Fruit fly (Drosophila melanogaster) whole organism, embryonic: ENCODE results near the gene CG16904.

ENCODE experiments used
- Antp ChIP-seq: fragments of 200-800 bp; sonication (Bioruptor generic); optimal IDR thresholded peaks from 3 replicates; lab custom pipeline; 2016; ENCODE audit warnings: missing biosample characterization, missing genetic modification characterization
- B-H1 ChIP-seq: fragments of 200-800 bp; sonication (Bioruptor generic); IDR thresholded peaks from 3 replicates; pipeline ENCODE4 v1.3.6; 2022; ENCODE audit warnings: missing biosample characterization, missing genetic modification characterization
- CG12659 ChIP-seq: fragments of 200-800 bp; sonication (Bioruptor generic); optimal IDR thresholded peaks from 3 replicates; lab custom pipeline; 2017; ENCODE audit warnings: mild to moderate bottlenecking, missing biosample characterization, missing genetic modification reagents, missing genetic modification characterization
- CG16813 ChIP-seq: fragments of 200-800 bp; sonication (Bioruptor generic); IDR thresholded peaks from 3 replicates; pipeline ENCODE4 v1.3.6; 2022; ENCODE audit warnings: missing biosample characterization, missing genetic modification characterization; ENCODE audit not compliant: partially characterized antibody
- CG17328 ChIP-seq: fragments of 200-800 bp; sonication (Bioruptor generic); IDR thresholded peaks from 2 replicates; pipeline ENCODE4 v1.3.6; 2022; ENCODE audit warnings: missing biosample characterization, missing genetic modification characterization
- CG2712 ChIP-seq: fragments of 200-800 bp; optimal IDR thresholded peaks from 3 replicates; lab custom pipeline; 2019; ENCODE audit warnings: missing biosample characterization, mild to moderate bottlenecking, missing genetic modification characterization, moderate library complexity
- CG30403 ChIP-seq: fragments of 200-800 bp; sonication (Bioruptor generic); optimal IDR thresholded peaks from 3 replicates; lab custom pipeline; 2016; ENCODE audit warnings: missing biosample characterization, missing genetic modification characterization
- CG3407 ChIP-seq: fragments of 200-800 bp; sonication (Bioruptor generic); optimal IDR thresholded peaks from 2 replicates; lab custom pipeline; 2018; ENCODE audit warnings: missing biosample characterization, mild to moderate bottlenecking, missing genetic modification characterization
- CG3726 ChIP-seq: fragments of 200-800 bp; sonication (Bioruptor generic); IDR thresholded peaks from 3 replicates; pipeline ENCODE4, ENCODE4 v1.3.6; 2022; ENCODE audit warnings: missing biosample characterization, missing genetic modification characterization
- CG3847 ChIP-seq: fragments of 200-800 bp; sonication (Bioruptor generic); IDR thresholded peaks from 2 replicates; pipeline ENCODE4 v1.3.6; 2022; ENCODE audit warnings: missing biosample characterization, missing genetic modification characterization
- CG5953 ChIP-seq: fragments of 200-800 bp; sonication (Bioruptor generic); IDR thresholded peaks from 2 replicates; pipeline ENCODE4 v1.3.6; 2022; ENCODE audit warnings: missing biosample characterization, missing genetic modification characterization
- CG6654 ChIP-seq: fragments of 200-800 bp; sonication (Bioruptor generic); optimal IDR thresholded peaks from 2 replicates; lab custom pipeline; 2017; ENCODE audit warnings: missing biosample characterization, mild to moderate bottlenecking, missing genetic modification characterization
- Dek ChIP-seq: fragments of 200-800 bp; sonication (Bioruptor generic); optimal IDR thresholded peaks from 3 replicates; lab custom pipeline; 2019; ENCODE audit warnings: missing biosample characterization, mild to moderate bottlenecking, missing genetic modification characterization, moderate library complexity
- Dll ChIP-seq: fragments of 200-800 bp; sonication (Bioruptor generic); IDR thresholded peaks from 4 replicates; pipeline ENCODE4 v1.3.6; 2022; ENCODE audit warnings: missing biosample characterization, missing genetic modification characterization; ENCODE audit not compliant: partially characterized antibody
- Doc2 ChIP-seq: fragments of 200-800 bp; sonication (Bioruptor generic); IDR thresholded peaks from 2 replicates; pipeline ENCODE4 v1.3.6; 2022; ENCODE audit warnings: missing biosample characterization, missing genetic modification characterization
- E2f2 ChIP-seq: fragments of 200-800 bp; sonication (Bioruptor generic); IDR thresholded peaks from 2 replicates; pipeline ENCODE4 v1.3.6; 2022; ENCODE audit warnings: missing biosample characterization, missing genetic modification characterization
- Eip74EF ChIP-seq, 2 experiments: fragments of 200-800 bp in 1 of 2; fragments of >200 bp in 1 of 2; sonication (Bioruptor generic) in 1 of 2; optimal IDR thresholded peaks; 2 replicates each; lab custom pipeline; 2017 to 2019; ENCODE audit warnings: missing biosample characterization in 2 of 2, missing genetic modification characterization in 2 of 2, mild to moderate bottlenecking in 1 of 2, moderate library complexity in 1 of 2
- Fer3 ChIP-seq: fragments of 200-800 bp; sonication (Bioruptor generic); optimal IDR thresholded peaks from 2 replicates; lab custom pipeline; 2018; ENCODE audit warnings: missing biosample characterization, mild to moderate bottlenecking, missing genetic modification characterization, moderate library complexity
- H2.0 ChIP-seq: fragments of 200-800 bp; sonication (Bioruptor generic); IDR thresholded peaks from 2 replicates; pipeline ENCODE4 v1.3.6; 2022; ENCODE audit warnings: missing biosample characterization, missing genetic modification characterization
- Hr3 ChIP-seq: fragments of 200-800 bp; sonication (Bioruptor generic); optimal IDR thresholded peaks from 3 replicates; lab custom pipeline; 2016; ENCODE audit warnings: missing biosample characterization, missing genetic modification characterization
- Rfx ChIP-seq: fragments of 200-800 bp; sonication (Bioruptor generic); IDR thresholded peaks from 2 replicates; pipeline ENCODE4 v1.3.6; 2022; ENCODE audit warnings: missing biosample characterization, missing genetic modification characterization
- Sox102F ChIP-seq: fragments of 200-800 bp; sonication (Bioruptor generic); optimal IDR thresholded peaks from 2 replicates; lab custom pipeline; 2018; ENCODE audit warnings: missing biosample characterization, mild to moderate bottlenecking, missing genetic modification characterization, moderate library complexity
- Usf ChIP-seq: fragments of 200-800 bp; sonication (Bioruptor generic); optimal IDR thresholded peaks from 2 replicates; lab custom pipeline; 2017; ENCODE audit warnings: missing genotype, missing biosample characterization, missing genetic modification characterization
- al ChIP-seq: fragments of 200-800 bp; sonication (Bioruptor generic); IDR thresholded peaks from 2 replicates; pipeline ENCODE4 v1.3.6; 2022; ENCODE audit warnings: missing biosample characterization, missing genetic modification characterization
- ap ChIP-seq: fragments of 200-800 bp; sonication (Bioruptor generic); IDR thresholded peaks from 2 replicates; pipeline ENCODE4 v1.3.6; 2022; ENCODE audit warnings: missing biosample characterization, missing genetic modification characterization
- bab2 ChIP-seq: fragments of 200-800 bp; sonication (Bioruptor generic); optimal IDR thresholded peaks from 2 replicates; lab custom pipeline; 2016; ENCODE audit warnings: missing biosample characterization, missing genetic modification characterization
- bcd ChIP-seq: fragments of 200-800 bp; sonication (Bioruptor generic); optimal IDR thresholded peaks from 2 replicates; lab custom pipeline; 2017; ENCODE audit warnings: missing biosample characterization, mild to moderate bottlenecking, missing genetic modification characterization
- btn ChIP-seq: fragments of 200-800 bp; sonication (Bioruptor generic); optimal IDR thresholded peaks from 2 replicates; lab custom pipeline; 2016; ENCODE audit warnings: missing biosample characterization, missing genetic modification characterization
- chn ChIP-seq: fragments of 200-800 bp; sonication (Bioruptor generic); optimal IDR thresholded peaks from 2 replicates; lab custom pipeline; 2016; ENCODE audit warnings: missing biosample characterization, missing genetic modification characterization
- crp ChIP-seq, 2 experiments: fragments of 200-800 bp; sonication (Bioruptor generic); optimal IDR thresholded peaks; 2 replicates in 1 of 2; 3 replicates in 1 of 2; lab custom pipeline; 2017; ENCODE audit warnings: missing biosample characterization in 2 of 2, missing genetic modification characterization in 2 of 2, mild to moderate bottlenecking in 1 of 2, moderate library complexity in 1 of 2
- dm ChIP-seq: fragments of 200-800 bp; sonication (Bioruptor generic); optimal IDR thresholded peaks from 3 replicates; lab custom pipeline; 2016; ENCODE audit warnings: missing biosample characterization, missing genetic modification characterization
- dmrt11E ChIP-seq: fragments of 200-800 bp; sonication (Bioruptor generic); optimal IDR thresholded peaks from 3 replicates; lab custom pipeline; 2018; ENCODE audit warnings: missing biosample characterization, mild to moderate bottlenecking, missing genetic modification characterization, moderate library complexity
- dpn ChIP-seq, 2 experiments: fragments of 200-800 bp; sonication (Bioruptor generic); optimal IDR thresholded peaks; 3 replicates each; lab custom pipeline; 2016; ENCODE audit warnings: missing biosample characterization in 2 of 2, missing genetic modification characterization in 2 of 2
- exex ChIP-seq: fragments of 200-800 bp; sonication (Bioruptor generic); optimal IDR thresholded peaks from 4 replicates; lab custom pipeline; 2018; ENCODE audit warnings: missing biosample characterization, mild to moderate bottlenecking, missing genetic modification characterization, moderate library complexity
- gfzf ChIP-seq: fragments of 200-800 bp; sonication (Bioruptor generic); optimal IDR thresholded peaks from 2 replicates; lab custom pipeline; 2016; ENCODE audit warnings: missing biosample characterization, mild to moderate bottlenecking, missing genetic modification characterization, moderate library complexity
- grau ChIP-seq: fragments of 200-800 bp; optimal IDR thresholded peaks from 3 replicates; lab custom pipeline; 2019; ENCODE audit warnings: missing biosample characterization, mild to moderate bottlenecking, missing genetic modification characterization, moderate library complexity
- gt ChIP-seq: fragments of 200-800 bp; sonication (Bioruptor generic); IDR thresholded peaks from 2 replicates; pipeline ENCODE4 v1.3.6; 2022; ENCODE audit warnings: missing biosample characterization, missing genetic modification characterization
- kah ChIP-seq: fragments of 200-800 bp; sonication (Bioruptor generic); optimal IDR thresholded peaks from 2 replicates; lab custom pipeline; 2018; ENCODE audit warnings: missing biosample characterization, mild to moderate bottlenecking, missing genetic modification characterization
- lmd ChIP-seq: fragments of 200-800 bp; sonication (Bioruptor generic); IDR thresholded peaks from 2 replicates; pipeline ENCODE4 v1.3.6; 2022; ENCODE audit warnings: missing biosample characterization, missing genetic modification characterization
- lola ChIP-seq, 3 experiments: fragments of >200 bp in 2 of 3; fragments of 200-800 bp in 1 of 3; sonication (Bioruptor generic) in 1 of 3; optimal IDR thresholded peaks; 2 replicates each; lab custom pipeline; 2017 to 2019; ENCODE audit warnings: missing biosample characterization in 3 of 3, missing genetic modification characterization in 3 of 3, mild to moderate bottlenecking in 1 of 3, moderate library complexity in 1 of 3
- nerfin-2 ChIP-seq: fragments of 200-800 bp; sonication (Bioruptor generic); IDR thresholded peaks from 2 replicates; pipeline ENCODE4 v1.3.6; 2022; ENCODE audit warnings: missing biosample characterization, missing genetic modification characterization; ENCODE audit not compliant: partially characterized antibody
- odd ChIP-seq: fragments of 200-800 bp; sonication (Bioruptor generic); optimal IDR thresholded peaks from 2 replicates; lab custom pipeline; 2017; ENCODE audit warnings: missing biosample characterization, mild to moderate bottlenecking, missing genetic modification characterization
- scrt ChIP-seq: fragments of 200-800 bp; sonication (Bioruptor generic); optimal IDR thresholded peaks from 2 replicates; lab custom pipeline; 2018; ENCODE audit warnings: missing biosample characterization, mild to moderate bottlenecking, missing genetic modification characterization, moderate library complexity
- sens ChIP-seq: fragments of 200-800 bp; sonication (Bioruptor generic); peaks from one replicate; lab custom pipeline; 2016; ENCODE audit warnings: missing biosample characterization, missing genetic modification characterization
- sens-2 ChIP-seq: fragments of 200-800 bp; sonication (Bioruptor generic); IDR thresholded peaks from 2 replicates; pipeline ENCODE4 v1.3.6; 2022; ENCODE audit warnings: missing biosample characterization, missing genetic modification characterization
- stc ChIP-seq: fragments of 200-800 bp; sonication (Bioruptor generic); IDR thresholded peaks from 2 replicates; pipeline ENCODE4 v1.3.6; 2022; ENCODE audit warnings: missing biosample characterization, missing genetic modification characterization
- trem ChIP-seq: fragments of 200-800 bp; optimal IDR thresholded peaks from 3 replicates; lab custom pipeline; 2019; ENCODE audit warnings: missing biosample characterization, mild to moderate bottlenecking, missing genetic modification characterization, moderate library complexity
- zfh2 ChIP-seq: fragments of 200-800 bp; sonication (Bioruptor generic); optimal IDR thresholded peaks from 2 replicates; lab custom pipeline; 2016; ENCODE audit warnings: missing biosample characterization, missing genetic modification characterization

Gene CG16904

DNA sequence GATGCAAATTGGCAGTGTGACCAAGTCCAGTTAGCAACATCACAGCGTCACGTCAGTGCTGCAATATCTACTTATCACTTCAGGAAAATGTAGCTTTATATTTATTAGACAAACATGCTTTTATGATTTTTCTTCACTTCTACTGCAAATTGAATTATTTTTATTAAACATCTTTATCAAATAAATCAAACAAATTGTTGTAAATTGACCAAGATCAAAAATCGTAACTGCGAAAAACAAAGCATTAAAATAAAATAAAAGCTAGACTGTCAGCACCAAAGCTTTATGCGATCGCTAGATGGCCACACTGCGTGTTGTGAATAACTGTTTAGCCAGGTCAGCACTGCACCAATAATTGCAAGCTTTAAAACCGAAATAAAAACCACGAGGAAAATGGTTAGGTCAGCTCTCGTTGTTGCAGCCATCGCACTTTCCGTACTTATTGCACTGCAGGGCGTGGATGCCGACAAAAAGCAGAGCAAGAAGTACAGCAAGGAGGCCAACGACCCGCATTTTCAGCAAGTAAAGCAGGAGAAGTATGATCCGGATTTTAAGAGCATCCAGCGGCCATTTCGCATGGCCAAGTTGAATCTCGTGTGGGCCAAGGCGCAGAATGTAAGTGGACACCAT lies 25.5 kb downstream of the CG16904 start, which contains the start of the genes CG12945 and CG8507 (continued):
- TF ChIP-seq sens (GFP tag; lab: Kevin White, UChicago) (peak; percentile 85), grau (tag; lab: Kevin White, UChicago) (peak; percentile 63), E2f2 (GFP tag; lab: Robert Waterston, UW) (0 out of 2 replicates have a peak, but pooled peaks have one; percentile 31), scrt (GFP tag; lab: Kevin White, UChicago) (no peak), trem (tag; lab: Kevin White, UChicago) (peak; percentile 34), Eip74EF (GFP tag; optimal IDR thresholded peaks at IDR 0.05; lab: Kevin White, UChicago) (no peak), dm (GFP tag; lab: Kevin White, UChicago) (peak; percentile 34), Rfx (GFP tag; lab: Robert Waterston, UW) (peak; percentile 66), Hr3 (GFP tag; lab: Kevin White, UChicago) (peak; percentile 26), nerfin-2 (GFP tag; lab: Robert Waterston, UW) (no peak), CG3407 (GFP tag; lab: Kevin White, UChicago) (no peak), dmrt11E (tag; lab: Kevin White, UChicago) (peak; percentile 4), Dek (tag; lab: Kevin White, UChicago) (peak; percentile 50), btn (no peak), CG12659 (GFP tag; lab: Kevin White, UChicago) (peak; percentile 68), CG6654 (GFP tag; lab: Kevin White, UChicago) (no peak), al (GFP tag; lab: Robert Waterston, UW) (peak; percentile 37; the same call in 1 of the 2 replicates), chn (GFP tag; lab: Kevin White, UChicago) (peak; percentile 41), odd (no peak), lola (GFP tag; optimal IDR thresholded peaks at IDR 0.05; lab: Kevin White, UChicago) (peak in 1 of 3 experiments; percentile 54), CG17328 (GFP tag; lab: Robert Waterston, UW) (no peak), Fer3 (tag; lab: Kevin White, UChicago) (peak; percentile 39), exex (tag; lab: Kevin White, UChicago) (no peak), Sox102F (GFP tag; lab: Kevin White, UChicago) (no peak), bcd (GFP tag; lab: Kevin White, UChicago) (peak; percentile 60), gfzf (GFP tag; lab: Kevin White, UChicago) (peak; percentile 79), Antp (GFP tag; lab: Kevin White, UChicago) (peak; percentile 12), CG30403 (GFP tag; lab: Kevin White, UChicago) (peak; percentile 67), kah (GFP tag; lab: Kevin White, UChicago) (no peak), dpn (GFP tag; optimal IDR thresholded peaks at IDR 0.05; lab: Kevin White, UChicago) (peak; percentile 43), Usf (GFP tag; lab: Kevin White, UChicago) (no peak), gt (no peak), bab2 (no peak), CG2712 (tag; lab: Kevin White, UChicago) (peak; percentile 47), crp (GFP tag; optimal IDR thresholded peaks at IDR 0.05; lab: Kevin White, UChicago) (peak in 1 of 2 experiments; percentile 8)
- TF ChIP-seq, all 482 proteins: peak for 148

- TF ChIP-seq CG3847 (GFP tag; lab: Robert Waterston, UW): 0 out of 2 replicates have a peak, but pooled peaks have one; percentile 7
- TF ChIP-seq stc (GFP tag; lab: Robert Waterston, UW): 0 out of 2 replicates have a peak, but pooled peaks have one; percentile 16
- no peak for TF ChIP-seq Dll (GFP tag; lab: Robert Waterston, UW)
- TF ChIP-seq CG3726 (GFP tag; lab: Robert Waterston, UW): no peak
- TF ChIP-seq CG16813: no peak
- no peak for TF ChIP-seq sens-2 (GFP tag; lab: Robert Waterston, UW)
- no peak for TF ChIP-seq CG5953 (GFP tag; lab: Robert Waterston, UW)
- no peak for TF ChIP-seq Doc2 (GFP tag; lab: Robert Waterston, UW)
- TF ChIP-seq zfh2 (GFP tag; lab: Kevin White, UChicago): no peak
- peak; percentile 20 for TF ChIP-seq CG12659 (GFP tag; lab: Kevin White, UChicago)
- TF ChIP-seq ap (GFP tag; lab: Robert Waterston, UW): no peak
- TF ChIP-seq E2f2 (GFP tag; lab: Robert Waterston, UW): peak; percentile 68
- no peak for TF ChIP-seq H2.0 (GFP tag; lab: Robert Waterston, UW)
- no peak for TF ChIP-seq B-H1 (GFP tag; lab: Robert Waterston, UW)
- TF ChIP-seq lmd (GFP tag; lab: Robert Waterston, UW): no peak
Observed at dm6 chr3R:9784341-9785062, 32.3 kb downstream of the CG16904 start, which contains the start of the genes MtnA and CG8500. MtnA (minus strand) TSS chr3R:9784370. CG8500 (plus strand) TSS chr3R:9784653.
